Worm (Caenorhabditis elegans) whole organism, L1 larva: ENCODE measurements around the gene F20C5.7.
A peak's percentile ranks its signal among the peaks of the same experiment; 100 is the strongest.

Source experiments
- C04F5.9 ChIP-seq: sonication (generic microtip); optimal IDR thresholded peaks from 2 replicates; lab custom pipeline; 2016; ENCODE audit warnings: missing genetic modification characterization, missing compliant biosample characterization
- C34B4.2 ChIP-seq: sonication (generic microtip); optimal IDR thresholded peaks from 2 replicates; lab custom pipeline; 2017; ENCODE audit warnings: mild to moderate bottlenecking, missing genetic modification characterization, missing compliant biosample characterization
- Y116A8C.19 ChIP-seq: sonication (generic microtip); optimal IDR thresholded peaks from 2 replicates; lab custom pipeline; 2016; ENCODE audit warnings: missing compliant biosample characterization, missing genetic modification characterization, borderline replicate concordance
- alr-1 ChIP-seq: fragments of 200-800 bp; sonication (Bioruptor generic); optimal IDR thresholded peaks from 2 replicates; lab custom pipeline; 2018; ENCODE audit warnings: borderline replicate concordance, mild to moderate bottlenecking, missing genetic modification characterization, missing compliant biosample characterization
- aly-2 ChIP-seq: fragments of 150-350 bp; optimal IDR thresholded peaks from 2 replicates; lab custom pipeline; 2014; ENCODE audit warnings: missing biosample characterization, missing genetic modification characterization
- ama-1 ChIP-seq: fragments of 150-350 bp; optimal IDR thresholded peaks from 2 replicates; lab custom pipeline; 2014
- blmp-1 ChIP-seq: fragments of 150-350 bp; optimal IDR thresholded peaks from 2 replicates; lab custom pipeline; 2014; ENCODE audit warnings: missing biosample characterization, missing genetic modification characterization
- ceh-8 ChIP-seq: fragments of 200-800 bp; sonication (Bioruptor generic); optimal IDR thresholded peaks from 2 replicates; lab custom pipeline; 2018; ENCODE audit warnings: mild to moderate bottlenecking, missing genetic modification characterization, moderate library complexity, missing compliant biosample characterization
- ceh-82 ChIP-seq, 3 experiments: fragments of 150-350 bp in 1 of 3; sonication (generic microtip) in 2 of 3; optimal IDR thresholded peaks; 2 replicates each; lab custom pipeline; 2014 to 2017; ENCODE audit warnings: missing biosample characterization in 3 of 3, missing genetic modification characterization in 3 of 3
- ces-1 ChIP-seq: fragments of 150-350 bp; optimal IDR thresholded peaks from 2 replicates; lab custom pipeline; 2014; ENCODE audit warnings: missing biosample characterization, missing genetic modification reagents, missing genetic modification characterization
- dpl-1 ChIP-seq, 3 experiments: fragments of 150-350 bp in 2 of 3; sonication (generic microtip) in 1 of 3; optimal IDR thresholded peaks; 2 replicates each; lab custom pipeline; 2014 to 2017; ENCODE audit warnings: missing biosample characterization in 3 of 3, missing genetic modification characterization in 3 of 3, missing genetic modification reagents in 3 of 3
- efl-1 ChIP-seq, 4 experiments: fragments of 150-350 bp; optimal IDR thresholded peaks in 3 of 4; peaks in 1 of 4; 1 replicate in 1 of 4; 2 replicates in 3 of 4; lab custom pipeline; 2014; ENCODE audit warnings: missing biosample characterization in 2 of 4, missing genetic modification characterization in 2 of 4, missing genetic modification reagents in 2 of 4
- egl-13 ChIP-seq: sonication (generic microtip); optimal IDR thresholded peaks from 2 replicates; lab custom pipeline; 2016; ENCODE audit warnings: missing genotype, missing genetic modification reagents, missing genetic modification characterization, missing compliant biosample characterization
- egl-27 ChIP-seq, 2 experiments: fragments of 150-350 bp in 1 of 2; sonication (generic microtip); optimal IDR thresholded peaks; 3 replicates each; lab custom pipeline; 2017 to 2018; ENCODE audit warnings: missing biosample characterization in 2 of 2, missing genetic modification characterization in 2 of 2, missing genetic modification reagents in 2 of 2
- elt-2 ChIP-seq: sonication (generic microtip); optimal IDR thresholded peaks from 2 replicates; lab custom pipeline; 2016; ENCODE audit warnings: missing genetic modification characterization, mild to moderate bottlenecking, inconsistent platforms, missing compliant biosample characterization, missing genetic modification reagents
- elt-3 ChIP-seq, 6 experiments: fragments of 150-350 bp in 1 of 6; sonication (generic microtip); optimal IDR thresholded peaks; 2 replicates each; lab custom pipeline; 2017 to 2018; ENCODE audit warnings: missing biosample characterization in 6 of 6, missing genetic modification characterization in 6 of 6, inconsistent platforms in 1 of 6
- fkh-10 ChIP-seq: sonication (generic microtip); optimal IDR thresholded peaks from 2 replicates; lab custom pipeline; 2017; ENCODE audit warnings: missing biosample characterization, missing genetic modification reagents, missing genetic modification characterization
- fkh-4 ChIP-seq: sonication (generic microtip); optimal IDR thresholded peaks from 2 replicates; lab custom pipeline; 2016; ENCODE audit warnings: missing compliant biosample characterization, missing genetic modification characterization, borderline replicate concordance
- fkh-8 ChIP-seq: sonication (generic microtip); optimal IDR thresholded peaks from 2 replicates; lab custom pipeline; 2016; ENCODE audit warnings: mild to moderate bottlenecking, missing genetic modification characterization, missing compliant biosample characterization
- fos-1 ChIP-seq: fragments of 150-350 bp; optimal IDR thresholded peaks from 2 replicates; lab custom pipeline; 2014; ENCODE audit warnings: missing biosample characterization, missing genetic modification characterization
- hlh-17 ChIP-seq: fragments of 200-800 bp; sonication (Bioruptor generic); optimal IDR thresholded peaks from 2 replicates; lab custom pipeline; 2018; ENCODE audit warnings: missing genetic modification characterization, mild to moderate bottlenecking, missing compliant biosample characterization, moderate library complexity, borderline replicate concordance
- jun-1 ChIP-seq: fragments of 150-350 bp; optimal IDR thresholded peaks from 2 replicates; lab custom pipeline; 2014; ENCODE audit warnings: missing biosample characterization, missing genetic modification reagents, missing genetic modification characterization
- lin-13 ChIP-seq: fragments of 150-350 bp; optimal IDR thresholded peaks from 2 replicates; lab custom pipeline; 2014; ENCODE audit warnings: missing biosample characterization, missing genetic modification reagents, missing genetic modification characterization
- lin-14 ChIP-seq: fragments of 200-800 bp; sonication (Bioruptor generic); optimal IDR thresholded peaks from 2 replicates; lab custom pipeline; 2018; ENCODE audit warnings: mild to moderate bottlenecking, missing genetic modification characterization, moderate library complexity, missing compliant biosample characterization
- lin-15B ChIP-seq: fragments of 150-350 bp; sonication (generic microtip); optimal IDR thresholded peaks from 3 replicates; lab custom pipeline; 2014; ENCODE audit warnings: missing biosample characterization, missing genetic modification characterization
- lin-39 ChIP-seq: fragments of 150-350 bp; optimal IDR thresholded peaks from 2 replicates; lab custom pipeline; 2014; ENCODE audit warnings: missing biosample characterization, missing genetic modification reagents, missing genetic modification characterization
- lir-3 ChIP-seq: sonication (generic microtip); optimal IDR thresholded peaks from 2 replicates; lab custom pipeline; 2016; ENCODE audit warnings: mild to moderate bottlenecking, missing genetic modification characterization, moderate library complexity, missing compliant biosample characterization; ENCODE audit not compliant: poor library complexity
- lsy-2 ChIP-seq, 2 experiments: fragments of 150-350 bp; optimal IDR thresholded peaks; 2 replicates each; lab custom pipeline; 2014; ENCODE audit warnings: missing biosample characterization in 2 of 2, missing genetic modification characterization in 2 of 2
- mdl-1 ChIP-seq, 2 experiments: fragments of 150-350 bp; optimal IDR thresholded peaks; 2 replicates each; lab custom pipeline; 2014 to 2017; ENCODE audit warnings: missing biosample characterization in 2 of 2, missing genetic modification characterization in 2 of 2, inconsistent platforms in 1 of 2
- mef-2 ChIP-seq: fragments of 150-350 bp; optimal IDR thresholded peaks from 2 replicates; lab custom pipeline; 2014; ENCODE audit warnings: missing biosample characterization, missing genetic modification characterization
- nhr-12 ChIP-seq: sonication (generic microtip); optimal IDR thresholded peaks from 2 replicates; lab custom pipeline; 2017; ENCODE audit warnings: missing biosample characterization, missing genetic modification characterization
- nhr-19 ChIP-seq: fragments of 200-800 bp; sonication (Bioruptor generic); conservative IDR thresholded peaks from 2 replicates; pipeline ENCODE4 v1.3.6; 2022; ENCODE audit warnings: missing genetic modification characterization, missing compliant biosample characterization
- nhr-237 ChIP-seq: fragments of 150-350 bp; optimal IDR thresholded peaks from 2 replicates; lab custom pipeline; 2014; ENCODE audit warnings: missing biosample characterization, missing genetic modification characterization
- nhr-76 ChIP-seq: sonication (generic microtip); optimal IDR thresholded peaks from 2 replicates; lab custom pipeline; 2017; ENCODE audit warnings: missing biosample characterization, missing genetic modification characterization
- nhr-85 ChIP-seq: sonication (generic microtip); peaks from one replicate; lab custom pipeline; 2016; ENCODE audit warnings: missing genetic modification characterization, inconsistent platforms, missing compliant biosample characterization
- pag-3 ChIP-seq: sonication (generic microtip); optimal IDR thresholded peaks from 2 replicates; lab custom pipeline; 2017; ENCODE audit warnings: missing genetic modification characterization, mild to moderate bottlenecking, missing compliant biosample characterization, antibody characterized with exemption, borderline replicate concordance; ENCODE audit not compliant: insufficient read depth
- rnt-1 ChIP-seq: sonication (generic microtip); optimal IDR thresholded peaks from 2 replicates; lab custom pipeline; 2016; ENCODE audit warnings: mild to moderate bottlenecking, missing genetic modification characterization, moderate library complexity, missing compliant biosample characterization
- skn-1 ChIP-seq: fragments of 150-350 bp; optimal IDR thresholded peaks from 2 replicates; lab custom pipeline; 2014; ENCODE audit warnings: missing biosample characterization, missing genetic modification characterization
- sox-4 ChIP-seq: sonication (generic microtip); optimal IDR thresholded peaks from 2 replicates; lab custom pipeline; 2016; ENCODE audit warnings: missing genetic modification characterization, missing compliant biosample characterization
- sup-37 ChIP-seq: fragments of 200-800 bp; sonication (Bioruptor generic); optimal IDR thresholded peaks from 2 replicates; lab custom pipeline; 2018; ENCODE audit warnings: mild to moderate bottlenecking, missing genetic modification characterization, missing compliant biosample characterization
- swsn-7 ChIP-seq: sonication (generic microtip); optimal IDR thresholded peaks from 2 replicates; lab custom pipeline; 2016; ENCODE audit warnings: missing genetic modification characterization, missing compliant biosample characterization
- tlp-1 ChIP-seq: fragments of 150-350 bp; optimal IDR thresholded peaks from 2 replicates; lab custom pipeline; 2014; ENCODE audit warnings: missing biosample characterization, missing genetic modification characterization
- unc-86 ChIP-seq: sonication (generic microtip); optimal IDR thresholded peaks from 2 replicates; lab custom pipeline; 2016; ENCODE audit warnings: missing genetic modification characterization, missing compliant biosample characterization
- vab-15 ChIP-seq: sonication (generic microtip); optimal IDR thresholded peaks from 2 replicates; lab custom pipeline; 2017; ENCODE audit warnings: missing genotype, mild to moderate bottlenecking, missing genetic modification characterization, missing compliant biosample characterization
- zag-1 ChIP-seq: fragments of 150-350 bp; optimal IDR thresholded peaks from 2 replicates; lab custom pipeline; 2014; ENCODE audit warnings: missing biosample characterization, missing genetic modification characterization
- ztf-4 ChIP-seq: fragments of 150-350 bp; optimal IDR thresholded peaks from 2 replicates; lab custom pipeline; 2014; ENCODE audit warnings: missing biosample characterization, missing genetic modification characterization

F20C5.7 gene

DNA sequence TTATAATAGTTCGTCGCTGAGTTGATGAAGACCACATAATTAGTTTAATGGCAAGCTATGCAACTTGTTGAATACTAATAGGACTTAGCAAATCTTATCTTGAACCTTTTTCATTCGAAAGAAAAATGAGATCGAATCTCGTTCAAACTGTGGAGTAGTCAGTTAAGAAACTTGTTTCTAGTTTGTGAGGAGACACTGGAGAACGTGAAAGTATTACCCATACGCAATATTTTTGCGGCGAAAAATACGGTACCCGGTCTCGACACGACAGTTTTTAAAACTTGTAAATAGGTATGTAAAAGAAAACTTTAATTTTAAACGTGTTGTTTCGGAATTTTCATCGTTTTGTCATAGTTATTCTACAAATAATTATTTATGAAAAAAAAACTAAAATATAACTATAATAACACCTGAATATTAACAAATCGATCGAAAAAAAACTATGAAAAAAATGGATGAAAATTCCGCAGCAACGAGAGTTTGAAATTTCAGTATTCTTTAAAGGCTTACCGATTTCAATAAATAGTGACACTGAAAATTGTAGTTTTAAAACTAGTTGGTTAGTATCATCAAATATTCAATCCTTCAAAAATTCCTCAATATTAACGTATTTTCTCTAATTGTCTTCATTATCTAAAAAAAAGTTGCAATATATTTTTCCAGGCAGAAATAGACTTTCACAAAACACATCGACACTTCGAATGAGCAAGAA lies at the start of gene F20C5.7, which contains the start of gene parg-1:
Gene F20C5.7, minus strand, starts transcription at position 101 of the 712 bp plus-strand sequence.
Gene parg-1, plus strand, starts transcription at position 662 of the 712 bp plus-strand sequence.
- TF ChIP-seq lin-13 (GFP tag; lab: Kevin White, UChicago) (no peak), hlh-17 (no peak), lin-15B (tag; lab: Kevin White, UChicago) (no peak), lsy-2 (tag; optimal IDR thresholded peaks at IDR 0.05; lab: Kevin White, UChicago) (no peak), pag-3 (tag; lab: Kevin White, UChicago) (no peak), sox-4 (no peak), mef-2 (no peak), fkh-8 (tag; lab: Kevin White, UChicago) (no peak), ceh-8 (GFP tag; lab: Kevin White, UChicago) (no peak), nhr-19 (GFP tag; lab: Robert Waterston, UW) (no peak)

ce11 chrIV:8794895-8795665 lies 49.6 kb upstream of the F20C5.7 start:
- TF ChIP-seq blmp-1 (tag; lab: Kevin White, UChicago) (peak; percentile 60), nhr-19 (GFP tag; lab: Robert Waterston, UW) (peak; percentile 28), tlp-1 (tag; lab: Kevin White, UChicago) (no peak), Y116A8C.19 (tag; lab: Kevin White, UChicago) (no peak), efl-1 (optimal IDR thresholded peaks at IDR 0.05; lab: Kevin White, UChicago) (peak in 1 of 2 experiments; percentile 43), efl-1 (GFP tag; optimal IDR thresholded peaks at IDR 0.05 in 1 of 2; lab: Kevin White, UChicago) (peak in 1 of 2 experiments; percentile 85), elt-3 (tag; optimal IDR thresholded peaks at IDR 0.05; lab: Kevin White, UChicago) (peak in 2 of 6 experiments; percentile 10 to 53), mef-2 (no peak), sox-4 (no peak), lin-39 (tag; lab: Kevin White, UChicago) (no peak), sup-37 (GFP tag; lab: Kevin White, UChicago) (no peak), elt-2 (tag; lab: Kevin White, UChicago) (peak; percentile 16), egl-13 (no peak), fos-1 (tag; lab: Kevin White, UChicago) (no peak), unc-86 (tag; lab: Kevin White, UChicago) (no peak), mdl-1 (tag; optimal IDR thresholded peaks at IDR 0.05; lab: Kevin White, UChicago) (peak in 1 of 2 experiments; percentile 57), jun-1 (tag; lab: Kevin White, UChicago) (peak; percentile 50), ceh-82 (tag; optimal IDR thresholded peaks at IDR 0.05; lab: Kevin White, UChicago) (peak in 2 of 3 experiments; percentile 11 to 50), lsy-2 (tag; optimal IDR thresholded peaks at IDR 0.05; lab: Kevin White, UChicago) (peak; percentile 20 to 53), nhr-76 (tag; lab: Kevin White, UChicago) (no peak), ces-1 (GFP tag; lab: Kevin White, UChicago) (no peak), aly-2 (no peak), fkh-10 (GFP tag; lab: Kevin White, UChicago) (peak; percentile 72), dpl-1 (GFP tag; optimal IDR thresholded peaks at IDR 0.05; lab: Kevin White, UChicago) (peak in 1 of 3 experiments; percentile 11), egl-27 (tag; optimal IDR thresholded peaks at IDR 0.05; lab: Kevin White, UChicago) (peak in 1 of 2 experiments; percentile 26), rnt-1 (tag; lab: Kevin White, UChicago) (peak; percentile 8), lin-14 (GFP tag; lab: Kevin White, UChicago) (peak; percentile 99), ama-1 (no peak), C04F5.9 (no peak), C34B4.2 (tag; lab: Kevin White, UChicago) (no peak), zag-1 (tag; lab: Kevin White, UChicago) (no peak), nhr-85 (tag; lab: Kevin White, UChicago) (peak; percentile 92), lin-13 (GFP tag; lab: Kevin White, UChicago) (no peak), fkh-4 (tag; lab: Kevin White, UChicago) (no peak), ztf-4 (tag; lab: Kevin White, UChicago) (peak; percentile 17), lir-3 (tag; lab: Kevin White, UChicago) (no peak), nhr-12 (no peak), swsn-7 (tag; lab: Kevin White, UChicago) (peak; percentile 24), vab-15 (tag; lab: Kevin White, UChicago) (no peak), nhr-237 (tag; lab: Kevin White, UChicago) (no peak), alr-1 (tag; lab: Kevin White, UChicago) (no peak), skn-1 (tag; lab: Kevin White, UChicago) (peak; percentile 16)
